Worm (Caenorhabditis elegans) whole organism, L1 larva: ENCODE data around the gene sel-13.

Source experiments
- alr-1 ChIP-seq: fragments of 200-800 bp; sonication (Bioruptor generic); optimal IDR thresholded peaks from 2 replicates; lab custom pipeline; 2018; ENCODE audit warnings: borderline replicate concordance, mild to moderate bottlenecking, missing genetic modification characterization, missing compliant biosample characterization
- ceh-90 ChIP-seq: sonication (generic microtip); optimal IDR thresholded peaks from 2 replicates; lab custom pipeline; 2016; ENCODE audit warnings: missing genetic modification characterization, missing compliant biosample characterization
- nhr-11 ChIP-seq: fragments of 150-350 bp; optimal IDR thresholded peaks from 2 replicates; lab custom pipeline; 2014; ENCODE audit warnings: missing biosample characterization, missing genetic modification characterization
- pqm-1 ChIP-seq: sonication (generic microtip); optimal IDR thresholded peaks from 3 replicates; lab custom pipeline; 2017; ENCODE audit warnings: missing biosample characterization, missing genetic modification characterization
- unc-62 ChIP-seq: fragments of 150-350 bp; optimal IDR thresholded peaks from 2 replicates; lab custom pipeline; 2014; ENCODE audit warnings: missing biosample characterization, missing genetic modification reagents, missing genetic modification characterization

DNA sequence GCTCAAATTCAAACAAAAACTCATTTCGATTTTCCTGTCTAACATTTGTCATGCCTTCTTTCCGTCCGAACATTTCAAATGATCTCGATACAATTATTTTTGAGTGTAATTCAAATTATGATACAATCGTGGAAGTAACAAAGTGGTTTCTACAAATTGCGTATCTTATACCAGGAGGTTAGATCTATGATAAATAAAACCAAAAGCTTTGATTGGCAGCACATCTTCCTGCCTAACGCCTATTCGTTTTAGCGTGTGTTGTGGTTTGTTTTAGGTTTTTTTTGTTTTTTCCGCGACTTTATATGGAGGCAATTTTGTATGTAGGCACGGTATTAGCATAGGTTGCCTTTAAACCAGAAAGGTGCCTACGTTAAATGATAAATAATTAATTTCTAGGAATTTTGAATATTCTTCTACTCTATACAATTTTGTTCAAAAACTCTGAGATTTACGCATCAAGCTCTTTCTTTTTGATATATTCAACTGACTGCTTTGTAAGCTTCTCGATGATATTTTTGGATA is 20.0 kb downstream of the sel-13 start, which contains the start of gene srg-11:
- TF ChIP-seq pqm-1 (tag; lab: Kevin White, UChicago) (no peak), nhr-11 (tag; lab: Kevin White, UChicago) (no peak), unc-62 (GFP tag; lab: Kevin White, UChicago) (no peak), ceh-90 (no peak), alr-1 (tag; lab: Kevin White, UChicago) (no peak)
